Worm (Caenorhabditis elegans) whole organism, L4 larva: ENCODE measurements around the gene gst-44.

Experiments used
- D1046.2 ChIP-seq: fragments of 200-800 bp; sonication (Bioruptor generic); IDR thresholded peaks from 2 replicates; pipeline ENCODE4 v1.3.6; 2022; ENCODE audit warnings: missing genetic modification characterization, missing compliant biosample characterization
- Y75B8A.6 ChIP-seq: fragments of 200-800 bp; sonication (Bioruptor generic); IDR thresholded peaks from 2 replicates; pipeline ENCODE4 v1.3.6; 2022; ENCODE audit warnings: missing genetic modification reagents, missing genetic modification characterization, missing compliant biosample characterization
- aly-2 ChIP-seq: sonication (generic microtip); optimal IDR thresholded peaks from 2 replicates; lab custom pipeline; 2018; ENCODE audit warnings: missing biosample characterization, missing genetic modification characterization
- dve-1 ChIP-seq: sonication (generic microtip); optimal IDR thresholded peaks from 2 replicates; lab custom pipeline; 2017; ENCODE audit warnings: antibody characterized with exemption, mild to moderate bottlenecking, missing genetic modification characterization, missing compliant biosample characterization; ENCODE audit not compliant: insufficient read depth
- fos-1 ChIP-seq: fragments of 150-350 bp; optimal IDR thresholded peaks from 2 replicates; lab custom pipeline; 2014; ENCODE audit warnings: missing biosample characterization, missing genetic modification characterization
- hlh-11 ChIP-seq: fragments of 200-800 bp; sonication (Bioruptor generic); optimal IDR thresholded peaks from 2 replicates; lab custom pipeline; 2018; ENCODE audit warnings: mild to moderate bottlenecking, missing genetic modification characterization, missing compliant biosample characterization
- lsy-2 ChIP-seq, 2 experiments: fragments of 150-350 bp in 1 of 2; sonication (generic microtip) in 1 of 2; optimal IDR thresholded peaks; 2 replicates each; lab custom pipeline; 2014 to 2017; ENCODE audit warnings: missing biosample characterization in 2 of 2, missing genetic modification characterization in 2 of 2
- nhr-237 ChIP-seq: sonication (generic microtip); optimal IDR thresholded peaks from 2 replicates; lab custom pipeline; 2017; ENCODE audit warnings: missing biosample characterization, missing genetic modification characterization
- rbr-2 ChIP-seq: sonication (generic microtip); optimal IDR thresholded peaks from 2 replicates; lab custom pipeline; 2016; ENCODE audit warnings: missing genotype, missing genetic modification characterization, missing compliant biosample characterization
- skn-1 ChIP-seq: fragments of 150-350 bp; optimal IDR thresholded peaks from 2 replicates; lab custom pipeline; 2014; ENCODE audit warnings: missing biosample characterization, missing genetic modification characterization
- unc-130 ChIP-seq: sonication (generic microtip); optimal IDR thresholded peaks from 2 replicates; lab custom pipeline; 2016; ENCODE audit warnings: missing genetic modification reagents, missing genetic modification characterization, missing compliant biosample characterization
- ztf-11 ChIP-seq: fragments of 150-350 bp; optimal IDR thresholded peaks from 2 replicates; lab custom pipeline; 2014; ENCODE audit warnings: missing biosample characterization, missing genetic modification characterization
- ztf-7 ChIP-seq: fragments of 150-350 bp; optimal IDR thresholded peaks from 2 replicates; lab custom pipeline; 2014; ENCODE audit warnings: missing biosample characterization, missing genetic modification characterization

DNA sequence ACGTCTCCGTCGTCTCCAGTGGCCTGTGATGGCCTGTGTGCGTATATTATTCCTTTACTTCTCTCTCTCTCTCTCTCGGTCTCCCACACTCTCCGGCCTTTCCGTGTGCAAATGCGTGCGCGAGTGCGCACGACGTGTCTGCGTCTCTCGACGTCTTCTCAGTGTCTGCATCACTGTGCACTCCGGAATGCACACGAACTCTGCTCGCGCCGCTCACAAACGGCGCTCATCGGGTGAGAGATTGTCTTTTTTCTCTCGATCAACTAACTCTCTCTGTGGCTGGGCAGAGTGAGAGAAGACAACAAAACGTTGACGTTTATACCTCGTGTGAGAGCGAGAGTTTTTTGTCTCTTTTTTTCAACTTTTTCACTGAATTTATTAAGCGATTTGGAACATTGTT, 34.8 kb upstream of the gst-44 start:
- TF ChIP-seq ztf-7 (tag; lab: Kevin White, UChicago) = peak; percentile 55
- TF ChIP-seq nhr-237 = no peak
- peak; percentile 90 for TF ChIP-seq rbr-2
- TF ChIP-seq skn-1 (tag; lab: Kevin White, UChicago) = no peak
- TF ChIP-seq Y75B8A.6 (GFP tag; lab: Robert Waterston, UW) = peak; percentile 36; the same call in 1 of the 2 replicates
- no peak for TF ChIP-seq ztf-11 (tag; lab: Kevin White, UChicago)
- TF ChIP-seq aly-2 (tag; lab: Kevin White, UChicago) = no peak
- TF ChIP-seq fos-1 = no peak
- peak; percentile 32 for TF ChIP-seq unc-130
- no peak for TF ChIP-seq D1046.2 (GFP tag; lab: Robert Waterston, UW)
- peak; percentile 96 for TF ChIP-seq dve-1 (tag; lab: Kevin White, UChicago)
- TF ChIP-seq lsy-2 (tag; optimal IDR thresholded peaks at IDR 0.05; lab: Kevin White, UChicago) = peak; percentile 64 to 85
- TF ChIP-seq hlh-11 (tag; lab: Kevin White, UChicago) = peak; percentile 97
